Worm (Caenorhabditis elegans): ENCODE results near the gene cdk-11.2.

Gene cdk-11.2

DNA sequence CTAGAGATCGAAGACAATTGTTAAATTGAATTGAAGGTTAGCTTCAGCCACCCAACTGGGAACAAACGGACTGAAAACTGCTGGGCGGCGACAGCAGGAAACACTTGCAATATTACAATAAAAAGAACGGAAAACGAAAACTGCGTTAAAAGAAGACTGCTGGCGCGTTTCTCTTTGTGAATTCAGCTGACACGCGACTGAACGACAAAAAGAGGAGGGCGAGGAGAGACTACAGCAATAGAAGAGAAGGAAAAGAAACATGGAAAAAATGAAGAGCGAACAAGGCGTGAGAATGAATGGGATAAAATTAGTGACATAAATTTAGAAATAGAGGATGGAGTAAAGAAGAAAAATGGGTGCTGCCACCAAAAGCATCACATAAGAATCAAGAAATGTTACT is 41.9 kb downstream of the cdk-11.2 start (continued):
- TF ChIP-seq hmg-11 (tag; optimal IDR thresholded peaks at IDR 0.05) (peak; percentile 91), lin-15B (tag; optimal IDR thresholded peaks at IDR 0.05) (peak; percentile 68), nhr-77 (tag; optimal IDR thresholded peaks at IDR 0.05) (no peak), nhr-28 (tag; optimal IDR thresholded peaks at IDR 0.05) (no peak), pqm-1 (tag; optimal IDR thresholded peaks at IDR 0.05) (peak; percentile 62), mml-1 (tag; optimal IDR thresholded peaks at IDR 0.05) (no peak), daf-12 (tag; optimal IDR thresholded peaks at IDR 0.05) (no peak)

DNA sequence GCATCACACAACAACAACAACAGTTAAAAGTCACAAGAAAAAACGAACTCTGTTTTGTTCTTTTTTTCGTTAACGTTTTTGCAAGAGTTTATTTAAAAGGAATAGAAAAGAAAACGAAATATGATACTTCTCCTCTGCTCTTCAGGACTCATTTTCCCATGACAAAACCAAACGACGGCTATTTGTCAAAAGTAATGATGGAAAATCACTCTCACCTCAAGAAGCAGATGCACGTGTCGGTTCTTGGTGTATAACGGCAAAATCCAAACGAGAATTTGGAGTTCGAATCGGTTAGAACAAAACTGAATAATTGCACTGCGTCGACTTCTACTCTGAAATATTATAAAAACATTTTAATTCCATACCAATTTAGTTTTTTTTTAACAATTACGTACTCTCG is 42.6 kb downstream of the cdk-11.2 start:
- TF ChIP-seq ZK546.5 (tag; optimal IDR thresholded peaks at IDR 0.05): no peak
- no peak for TF ChIP-seq ztf-11 (tag; optimal IDR thresholded peaks at IDR 0.05)
- no peak for TF ChIP-seq nhr-76 (tag; optimal IDR thresholded peaks at IDR 0.05)
- no peak for TF ChIP-seq pha-4 (tag; optimal IDR thresholded peaks at IDR 0.05)
- no peak for TF ChIP-seq ztf-4 (tag; optimal IDR thresholded peaks at IDR 0.05)
- no peak for TF ChIP-seq egl-5 (tag; optimal IDR thresholded peaks at IDR 0.05)
- no peak for TF ChIP-seq nhr-25 (tag; optimal IDR thresholded peaks at IDR 0.05)
- no peak for TF ChIP-seq eor-1 (tag; optimal IDR thresholded peaks at IDR 0.05)
- TF ChIP-seq ama-1 (optimal IDR thresholded peaks at IDR 0.05): no peak

DNA sequence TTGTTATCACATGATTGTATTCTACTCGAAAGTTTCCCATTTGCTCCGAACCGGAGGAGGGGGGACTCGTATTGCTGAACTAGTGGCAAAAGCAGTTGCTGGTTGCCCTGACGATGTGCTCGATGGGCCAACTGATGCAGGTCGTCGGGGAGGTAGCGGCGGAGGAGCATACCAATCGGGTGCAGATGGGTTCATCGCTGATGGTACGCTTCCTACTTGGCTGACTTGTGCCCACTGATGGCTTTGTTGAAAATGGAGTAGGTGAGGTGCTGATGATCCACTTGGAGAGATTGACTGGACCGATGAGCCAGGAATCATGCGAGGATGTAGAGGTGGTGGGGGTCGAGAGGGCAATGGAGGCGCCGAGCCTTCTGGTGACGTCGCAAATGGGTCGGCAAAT is 46.0 kb downstream of the cdk-11.2 start:
- TF ChIP-seq ceh-16 (tag; optimal IDR thresholded peaks at IDR 0.05) (no peak), nhr-12 (tag; optimal IDR thresholded peaks at IDR 0.05) (no peak), pha-4 (tag; optimal IDR thresholded peaks at IDR 0.05) (no peak), skn-1 (tag; optimal IDR thresholded peaks at IDR 0.05) (no peak), fkh-10 (GFP tag; optimal IDR thresholded peaks at IDR 0.05) (no peak), ZK546.5 (tag; optimal IDR thresholded peaks at IDR 0.05) (no peak), nhr-67 (tag; optimal IDR thresholded peaks at IDR 0.05) (no peak), hmg-11 (tag; optimal IDR thresholded peaks at IDR 0.05) (no peak), ceh-82 (tag; optimal IDR thresholded peaks at IDR 0.05) (no peak), lin-15B (tag; optimal IDR thresholded peaks at IDR 0.05) (no peak), egl-5 (tag; optimal IDR thresholded peaks at IDR 0.05) (no peak), zag-1 (tag; optimal IDR thresholded peaks at IDR 0.05) (no peak), ceh-28 (tag; optimal IDR thresholded peaks at IDR 0.05) (no peak), snpc-4 (tag; optimal IDR thresholded peaks at IDR 0.05) (no peak)

DNA sequence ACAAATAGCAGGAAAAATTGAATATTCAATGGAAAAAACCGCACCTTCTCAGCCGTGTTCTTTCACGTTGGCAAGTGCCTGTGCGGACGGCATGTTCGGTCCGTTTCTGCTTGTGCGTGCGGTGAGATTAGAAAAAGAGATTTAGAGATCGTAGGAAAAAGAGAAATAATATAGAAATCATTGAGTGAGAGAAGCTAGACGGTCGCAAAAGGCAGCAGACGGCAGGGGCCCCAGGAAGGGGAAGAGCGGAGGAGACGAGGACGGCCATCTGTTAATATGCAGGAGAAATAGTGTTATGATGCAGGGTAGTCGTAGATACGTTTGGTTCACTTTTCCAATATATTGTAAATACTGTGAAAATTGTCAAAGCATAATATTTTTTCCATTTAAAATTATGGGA is 47.0 kb downstream of the cdk-11.2 start, which contains the start of gene Y49A10A.2:
TSS of gene Y49A10A.2 (minus strand) at position 109 of the 400 bp plus-strand sequence.
- peak; percentile 49 for TF ChIP-seq nfya-1 (tag; optimal IDR thresholded peaks at IDR 0.05; ENCODE audit: insufficient read depth)
- no peak for TF ChIP-seq elt-1 (tag; optimal IDR thresholded peaks at IDR 0.05)
- peak; percentile 45 for TF ChIP-seq hmg-11 (tag; optimal IDR thresholded peaks at IDR 0.05)
- peak; percentile 21 for TF ChIP-seq nhr-23 (tag; optimal IDR thresholded peaks at IDR 0.05)
- TF ChIP-seq ceh-16 (tag; optimal IDR thresholded peaks at IDR 0.05): no peak
- no peak for TF ChIP-seq nhr-43 (tag; optimal IDR thresholded peaks at IDR 0.05; ENCODE audit: poor library complexity, severe bottlenecking)
- TF ChIP-seq skn-1 (tag; optimal IDR thresholded peaks at IDR 0.05): no peak
- no peak for TF ChIP-seq daf-12 (tag; optimal IDR thresholded peaks at IDR 0.05)
- no peak for TF ChIP-seq egl-27 (tag; optimal IDR thresholded peaks at IDR 0.05)
- no peak for TF ChIP-seq ama-1 (optimal IDR thresholded peaks at IDR 0.05)
- peak; percentile 23 for TF ChIP-seq snpc-4 (tag; optimal IDR thresholded peaks at IDR 0.05)
- TF ChIP-seq pha-4 (tag; optimal IDR thresholded peaks at IDR 0.05): peak; percentile 36

Data from whole organism, L3 larva.